Worm (Caenorhabditis elegans) whole organism, late embryonic: Measurements from ENCODE around the gene Y24D9A.6.

Source experiments
- C08G9.2 ChIP-seq: sonication (generic microtip); optimal IDR thresholded peaks from 2 replicates; lab custom pipeline; 2016; ENCODE audit warnings: mild to moderate bottlenecking, missing genetic modification characterization, moderate library complexity, missing compliant biosample characterization
- K02D7.2 ChIP-seq: sonication (generic microtip); optimal IDR thresholded peaks from 2 replicates; lab custom pipeline; 2017; ENCODE audit warnings: mild to moderate bottlenecking, missing genetic modification characterization, missing compliant biosample characterization
- K09A11.1 ChIP-seq: sonication (generic microtip); optimal IDR thresholded peaks from 2 replicates; lab custom pipeline; 2017; ENCODE audit warnings: antibody characterized with exemption, mild to moderate bottlenecking, missing genetic modification characterization, missing compliant biosample characterization; ENCODE audit not compliant: insufficient read depth
- T23F11.4 ChIP-seq: fragments of 200-800 bp; sonication (Bioruptor generic); optimal IDR thresholded peaks from 2 replicates; lab custom pipeline; 2018; ENCODE audit warnings: mild to moderate bottlenecking, missing genetic modification characterization, missing compliant biosample characterization
- ama-1 ChIP-seq: fragments of 150-350 bp; optimal IDR thresholded peaks from 2 replicates; lab custom pipeline; 2014
- ceh-18 ChIP-seq: sonication (generic microtip); optimal IDR thresholded peaks from 2 replicates; lab custom pipeline; 2016; ENCODE audit warnings: missing genetic modification characterization, missing compliant biosample characterization
- ceh-2 ChIP-seq: sonication (generic microtip); optimal IDR thresholded peaks from 2 replicates; lab custom pipeline; 2016; ENCODE audit warnings: missing genotype, missing genetic modification characterization, missing compliant biosample characterization
- ceh-22 ChIP-seq: sonication (generic microtip); optimal IDR thresholded peaks from 2 replicates; lab custom pipeline; 2017; ENCODE audit warnings: missing biosample characterization, missing genetic modification characterization
- ceh-30 ChIP-seq: fragments of 150-350 bp; optimal IDR thresholded peaks from 2 replicates; lab custom pipeline; 2014; ENCODE audit warnings: missing biosample characterization, missing genetic modification characterization
- ceh-31 ChIP-seq: sonication (generic microtip); optimal IDR thresholded peaks from 2 replicates; lab custom pipeline; 2016; ENCODE audit warnings: missing genetic modification characterization, missing compliant biosample characterization
- ceh-6 ChIP-seq: fragments of 200-800 bp; sonication (Bioruptor generic); optimal IDR thresholded peaks from 2 replicates; lab custom pipeline; 2018; ENCODE audit warnings: mild to moderate bottlenecking, missing genetic modification characterization, missing compliant biosample characterization
- dve-1 ChIP-seq: sonication (generic microtip); optimal IDR thresholded peaks from 2 replicates; lab custom pipeline; 2017; ENCODE audit warnings: antibody characterized with exemption, mild to moderate bottlenecking, missing genetic modification characterization, missing compliant biosample characterization
- elt-2 ChIP-seq: sonication (generic microtip); optimal IDR thresholded peaks from 2 replicates; lab custom pipeline; 2016; ENCODE audit warnings: missing genetic modification reagents, missing genetic modification characterization, missing compliant biosample characterization
- fkh-6 ChIP-seq: sonication (generic microtip); optimal IDR thresholded peaks from 2 replicates; lab custom pipeline; 2016; ENCODE audit warnings: missing genetic modification characterization, missing compliant biosample characterization
- gmeb-2 ChIP-seq: sonication (generic microtip); optimal IDR thresholded peaks from 2 replicates; lab custom pipeline; 2016; ENCODE audit warnings: missing genetic modification characterization, inconsistent platforms, missing compliant biosample characterization
- hlh-30 ChIP-seq: sonication (generic microtip); optimal IDR thresholded peaks from 2 replicates; lab custom pipeline; 2017; ENCODE audit warnings: antibody characterized with exemption, missing genetic modification characterization, missing compliant biosample characterization; ENCODE audit not compliant: insufficient read depth
- hlh-8 ChIP-seq: sonication (generic microtip); optimal IDR thresholded peaks from 2 replicates; lab custom pipeline; 2016; ENCODE audit warnings: missing genotype, missing genetic modification characterization, missing compliant biosample characterization
- madf-2 ChIP-seq: sonication (generic microtip); optimal IDR thresholded peaks from 2 replicates; lab custom pipeline; 2017; ENCODE audit warnings: missing genetic modification characterization, missing compliant biosample characterization
- pag-3 ChIP-seq: sonication (generic microtip); optimal IDR thresholded peaks from 2 replicates; lab custom pipeline; 2016; ENCODE audit warnings: missing compliant biosample characterization, missing genetic modification characterization, borderline replicate concordance
- pha-2 ChIP-seq: sonication (generic microtip); optimal IDR thresholded peaks from 2 replicates; lab custom pipeline; 2017; ENCODE audit warnings: mild to moderate bottlenecking, missing genetic modification characterization, missing compliant biosample characterization
- pros-1 ChIP-seq: fragments of 150-350 bp; optimal IDR thresholded peaks from 2 replicates; lab custom pipeline; 2014; ENCODE audit warnings: missing biosample characterization, missing genetic modification reagents, missing genetic modification characterization
- sox-2 ChIP-seq: fragments of 200-800 bp; sonication (Bioruptor generic); IDR thresholded peaks from 2 replicates; pipeline ENCODE4 v1.3.6; 2022; ENCODE audit warnings: missing genetic modification reagents, missing genetic modification characterization, missing compliant biosample characterization
- sox-4 ChIP-seq: sonication (generic microtip); optimal IDR thresholded peaks from 2 replicates; lab custom pipeline; 2017; ENCODE audit warnings: mild to moderate bottlenecking, missing genetic modification characterization, inconsistent platforms, missing compliant biosample characterization
- syd-9 ChIP-seq: sonication (generic microtip); optimal IDR thresholded peaks from 2 replicates; lab custom pipeline; 2016; ENCODE audit warnings: mild to moderate bottlenecking, missing genetic modification characterization, moderate library complexity, missing compliant biosample characterization
- tbx-2 ChIP-seq: sonication (generic microtip); optimal IDR thresholded peaks from 2 replicates; lab custom pipeline; 2016; ENCODE audit warnings: missing genetic modification characterization, missing compliant biosample characterization
- unc-3 ChIP-seq, 2 experiments: fragments of 200-800 bp in 1 of 2; sonication (Bioruptor generic) in 1 of 2; sonication (generic microtip) in 1 of 2; conservative IDR thresholded peaks in 1 of 2; optimal IDR thresholded peaks in 1 of 2; 2 replicates each; pipeline versions ENCODE4 v1.3.6 to Lab custom; 2016 to 2022; ENCODE audit warnings: missing compliant biosample characterization in 2 of 2, missing genetic modification characterization in 2 of 2, missing genetic modification reagents in 1 of 2
- unc-42 ChIP-seq: sonication (generic microtip); optimal IDR thresholded peaks from 2 replicates; lab custom pipeline; 2016; ENCODE audit warnings: missing genotype, missing genetic modification characterization, missing compliant biosample characterization
- unc-55 ChIP-seq: sonication (generic microtip); optimal IDR thresholded peaks from 2 replicates; lab custom pipeline; 2017; ENCODE audit warnings: missing biosample characterization, missing genetic modification reagents, missing genetic modification characterization
- unc-86 ChIP-seq: sonication (generic microtip); optimal IDR thresholded peaks from 2 replicates; lab custom pipeline; 2016; ENCODE audit warnings: missing genetic modification characterization, missing compliant biosample characterization

The Y24D9A.6 gene

ce11 chrIV:4400350-4401326, at the start of gene Y24D9A.6:
Y24D9A.6 (minus strand) TSS chrIV:4400400.
- TF ChIP-seq hlh-8 (tag; lab: Kevin White, UChicago) = no peak
- no peak for TF ChIP-seq sox-4
- TF ChIP-seq dve-1 (tag; lab: Kevin White, UChicago) = peak; percentile 46

ce11 chrIV:4449843-4450242, 49.6 kb upstream of the Y24D9A.6 start:
- TF ChIP-seq elt-2 = peak; percentile 75
- no peak for TF ChIP-seq sox-4

- TF ChIP-seq syd-9 (tag; lab: Kevin White, UChicago) = no peak
- no peak for TF ChIP-seq madf-2 (tag; lab: Kevin White, UChicago)
- no peak for TF ChIP-seq ceh-30
- no peak for TF ChIP-seq dve-1 (tag; lab: Kevin White, UChicago)
Observed at ce11 chrIV:4449439-4449838, 49.2 kb upstream of the Y24D9A.6 start, which contains the start of gene R08C7.12. R08C7.12 (plus strand) TSS chrIV:4449739.

ce11 chrIV:4448343-4448742, 48.1 kb upstream of the Y24D9A.6 start:
- TF ChIP-seq fkh-6 (no peak), hlh-30 (tag; lab: Kevin White, UChicago) (peak; percentile 45), tbx-2 (tag; lab: Kevin White, UChicago) (peak; percentile 13), pros-1 (tag; lab: Kevin White, UChicago) (no peak), ceh-31 (tag; lab: Kevin White, UChicago) (peak; percentile 3), ama-1 (lab: Kevin White, UChicago) (no peak), unc-55 (GFP tag; lab: Kevin White, UChicago) (no peak), K09A11.1 (no peak), madf-2 (tag; lab: Kevin White, UChicago) (no peak), gmeb-2 (tag; lab: Kevin White, UChicago) (no peak), sox-2 (peak; percentile 73), unc-42 (tag; lab: Kevin White, UChicago) (peak; percentile 10), pha-2 (tag; lab: Kevin White, UChicago) (no peak)

DNA sequence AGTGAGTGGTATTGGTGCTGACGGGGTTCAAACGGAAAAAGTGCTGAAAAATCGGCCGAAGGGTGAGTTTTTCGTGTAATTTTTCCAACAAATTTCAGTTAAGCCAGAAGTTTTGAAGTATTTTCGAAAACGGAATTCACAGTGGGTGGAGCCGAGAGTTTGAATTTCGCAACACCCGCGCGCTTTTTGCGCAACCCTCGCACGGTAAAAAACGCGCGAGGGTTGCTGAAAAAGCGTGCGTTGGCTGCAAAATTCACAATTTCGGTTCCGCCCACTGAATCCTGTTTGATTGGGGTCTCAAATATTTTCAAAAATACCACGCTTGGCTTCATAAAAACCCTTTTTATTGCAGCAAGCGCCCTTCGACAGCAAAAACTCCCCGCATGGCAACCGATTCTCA, 47.2 kb upstream of the Y24D9A.6 start:
- TF ChIP-seq unc-3 (GFP tag; conservative IDR thresholded peaks at IDR 0.05; lab: Robert Waterston, UW) = no peak
- TF ChIP-seq unc-3 (tag; optimal IDR thresholded peaks at IDR 0.05; lab: Kevin White, UChicago) = no peak
- no peak for TF ChIP-seq unc-86 (tag; lab: Kevin White, UChicago)
- no peak for TF ChIP-seq ceh-22 (tag; lab: Kevin White, UChicago)
- TF ChIP-seq C08G9.2 (tag; lab: Kevin White, UChicago) = no peak

- TF ChIP-seq ceh-18 (tag; lab: Kevin White, UChicago) = no peak
- TF ChIP-seq T23F11.4 (GFP tag; lab: Kevin White, UChicago) = no peak
- no peak for TF ChIP-seq fkh-6
- no peak for TF ChIP-seq ceh-6 (GFP tag; lab: Kevin White, UChicago)
- TF ChIP-seq C08G9.2 (tag; lab: Kevin White, UChicago) = no peak
- TF ChIP-seq hlh-30 (tag; lab: Kevin White, UChicago) = no peak
- TF ChIP-seq pag-3 = no peak
- TF ChIP-seq ceh-2 (tag; lab: Kevin White, UChicago) = no peak
- no peak for TF ChIP-seq K02D7.2
- no peak for TF ChIP-seq gmeb-2 (tag; lab: Kevin White, UChicago)
Observed at ce11 chrIV:4447284-4447366, 46.9 kb upstream of the Y24D9A.6 start, which contains the start of gene chat-1. chat-1 (plus strand) TSS chrIV:4447331.
